Worm (Caenorhabditis elegans) whole organism, late embryonic: ENCODE measurements around the gene clec-221.

Experiments
- F13H6.1 ChIP-seq: sonication (generic microtip); optimal IDR thresholded peaks from 2 replicates; lab custom pipeline; 2016; ENCODE audit warnings: missing genetic modification characterization, missing compliant biosample characterization
- ama-1 ChIP-seq: fragments of 150-350 bp; optimal IDR thresholded peaks from 2 replicates; lab custom pipeline; 2014
- ceh-2 ChIP-seq: sonication (generic microtip); optimal IDR thresholded peaks from 2 replicates; lab custom pipeline; 2016; ENCODE audit warnings: missing genotype, missing genetic modification characterization, missing compliant biosample characterization
- ceh-6 ChIP-seq: fragments of 200-800 bp; sonication (Bioruptor generic); optimal IDR thresholded peaks from 2 replicates; lab custom pipeline; 2018; ENCODE audit warnings: mild to moderate bottlenecking, missing genetic modification characterization, missing compliant biosample characterization
- dve-1 ChIP-seq: sonication (generic microtip); optimal IDR thresholded peaks from 2 replicates; lab custom pipeline; 2017; ENCODE audit warnings: antibody characterized with exemption, mild to moderate bottlenecking, missing genetic modification characterization, missing compliant biosample characterization
- eyg-1 ChIP-seq: sonication (generic microtip); optimal IDR thresholded peaks from 2 replicates; lab custom pipeline; 2016; ENCODE audit warnings: missing genotype, missing genetic modification characterization, missing compliant biosample characterization
- hlh-30 ChIP-seq: sonication (generic microtip); optimal IDR thresholded peaks from 2 replicates; lab custom pipeline; 2017; ENCODE audit warnings: antibody characterized with exemption, missing genetic modification characterization, missing compliant biosample characterization; ENCODE audit not compliant: insufficient read depth
- nfya-1 ChIP-seq: sonication (generic microtip); optimal IDR thresholded peaks from 2 replicates; lab custom pipeline; 2017; ENCODE audit warnings: missing genetic modification characterization, mild to moderate bottlenecking, missing compliant biosample characterization, antibody characterized with exemption, moderate library complexity
- pros-1 ChIP-seq: fragments of 150-350 bp; optimal IDR thresholded peaks from 2 replicates; lab custom pipeline; 2014; ENCODE audit warnings: missing biosample characterization, missing genetic modification reagents, missing genetic modification characterization
- rnt-1 ChIP-seq: sonication (generic microtip); optimal IDR thresholded peaks from 2 replicates; lab custom pipeline; 2016; ENCODE audit warnings: missing genetic modification characterization, missing compliant biosample characterization
- tbx-2 ChIP-seq: sonication (generic microtip); optimal IDR thresholded peaks from 2 replicates; lab custom pipeline; 2016; ENCODE audit warnings: missing genetic modification characterization, missing compliant biosample characterization

DNA sequence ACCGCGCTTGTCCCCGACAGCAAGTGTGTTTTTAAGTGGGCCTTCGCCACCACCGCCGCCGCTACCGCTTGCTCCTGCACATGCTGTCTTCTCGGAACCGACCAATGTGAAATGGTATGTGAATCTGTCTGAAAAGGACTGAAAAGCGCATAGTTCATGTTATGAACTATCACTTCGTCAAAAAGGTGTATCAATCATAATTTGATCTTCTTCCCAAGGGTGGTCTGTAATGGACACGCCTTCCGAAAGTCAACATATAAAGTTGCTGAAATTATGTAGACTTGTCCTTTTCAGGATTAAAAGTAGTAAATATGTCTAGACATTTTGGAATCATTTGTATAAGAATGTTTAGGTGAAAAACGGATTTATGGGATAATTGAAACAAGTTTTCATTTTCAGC is 12.1 kb downstream of the clec-221 start, which contains the start of gene zip-9:
- TF ChIP-seq rnt-1 (tag; lab: Kevin White, UChicago) (no peak), ceh-6 (GFP tag; lab: Kevin White, UChicago) (no peak), ceh-2 (tag; lab: Kevin White, UChicago) (no peak), nfya-1 (tag; lab: Kevin White, UChicago) (no peak), F13H6.1 (tag; lab: Kevin White, UChicago) (no peak), ama-1 (no peak), eyg-1 (no peak), dve-1 (tag; lab: Kevin White, UChicago) (no peak), hlh-30 (no peak), pros-1 (no peak), tbx-2 (no peak)
